Worm (Caenorhabditis elegans) whole organism, young adult: ENCODE measurements around the gene C14B1.3.

Experiments used
- F10E7.11 ChIP-seq: sonication (generic microtip); optimal IDR thresholded peaks from 2 replicates; lab custom pipeline; 2017; ENCODE audit warnings: mild to moderate bottlenecking, missing genetic modification characterization, moderate library complexity, missing compliant biosample characterization
- F33H1.4 ChIP-seq: fragments of 200-800 bp; sonication (Bioruptor generic); IDR thresholded peaks from 2 replicates; pipeline ENCODE4 v1.3.6; 2022; ENCODE audit warnings: missing genetic modification reagents, missing genetic modification characterization, missing compliant biosample characterization
- F52B5.7 ChIP-seq: sonication (generic microtip); optimal IDR thresholded peaks from 2 replicates; lab custom pipeline; 2016; ENCODE audit warnings: mild to moderate bottlenecking, missing genetic modification characterization, missing compliant biosample characterization
- K11D2.4 ChIP-seq: fragments of 200-800 bp; sonication (Bioruptor generic); IDR thresholded peaks from 2 replicates; pipeline ENCODE4 v1.3.6; 2022; ENCODE audit warnings: missing genetic modification reagents, missing genetic modification characterization, missing compliant biosample characterization
- Y67H2A.10 ChIP-seq: fragments of 200-800 bp; sonication (Bioruptor generic); conservative IDR thresholded peaks from 2 replicates; pipeline ENCODE4 v1.3.6; 2022; ENCODE audit warnings: missing genetic modification reagents, missing genetic modification characterization, missing compliant biosample characterization
- ama-1 ChIP-seq, 3 experiments: fragments of 150-350 bp in 1 of 3; sonication (generic microtip) in 2 of 3; optimal IDR thresholded peaks; 2 replicates each; lab custom pipeline; 2014 to 2018; ENCODE audit warnings: missing biosample characterization in 2 of 3, missing genetic modification characterization in 2 of 3, missing genetic modification reagents in 2 of 3
- bed-1 ChIP-seq: fragments of 200-800 bp; sonication (Bioruptor generic); IDR thresholded peaks from 2 replicates; pipeline ENCODE4 v1.3.6; 2022; ENCODE audit warnings: missing genetic modification reagents, missing genetic modification characterization, missing compliant biosample characterization
- ccch-3 ChIP-seq: fragments of 200-800 bp; sonication (Bioruptor generic); optimal IDR thresholded peaks from 2 replicates; lab custom pipeline; 2018; ENCODE audit warnings: mild to moderate bottlenecking, missing genetic modification characterization, missing compliant biosample characterization
- cebp-1 ChIP-seq, 2 experiments: fragments of 200-800 bp in 1 of 2; sonication (Bioruptor generic) in 1 of 2; sonication (generic microtip) in 1 of 2; IDR thresholded peaks in 1 of 2; optimal IDR thresholded peaks in 1 of 2; 2 replicates each; pipeline versions ENCODE4 v1.3.6 to Lab custom; 2017 to 2022; ENCODE audit warnings: missing compliant biosample characterization in 2 of 2, missing genetic modification characterization in 2 of 2, mild to moderate bottlenecking in 1 of 2, missing genetic modification reagents in 1 of 2, moderate library complexity in 1 of 2
- ceh-91 ChIP-seq: fragments of 200-800 bp; sonication (Bioruptor generic); IDR thresholded peaks from 2 replicates; pipeline ENCODE4 v1.3.6; 2022; ENCODE audit warnings: missing genetic modification reagents, missing genetic modification characterization, missing compliant biosample characterization
- dox-1 ChIP-seq: fragments of 200-800 bp; sonication (Bioruptor generic); IDR thresholded peaks from 2 replicates; pipeline ENCODE4 v1.3.6; 2022; ENCODE audit warnings: missing genetic modification reagents, missing genetic modification characterization, missing compliant biosample characterization
- egl-44 ChIP-seq: fragments of 200-800 bp; sonication (Bioruptor generic); IDR thresholded peaks from 2 replicates; pipeline ENCODE4 v1.3.6; 2022; ENCODE audit warnings: missing genetic modification reagents, missing genetic modification characterization, missing compliant biosample characterization
- ets-4 ChIP-seq: fragments of 200-800 bp; sonication (Bioruptor generic); optimal IDR thresholded peaks from 2 replicates; lab custom pipeline; 2018; ENCODE audit warnings: mild to moderate bottlenecking, missing genetic modification characterization, missing compliant biosample characterization
- gei-17 ChIP-seq: fragments of 200-800 bp; sonication (Bioruptor generic); optimal IDR thresholded peaks from 2 replicates; lab custom pipeline; 2018; ENCODE audit warnings: mild to moderate bottlenecking, missing genetic modification characterization, missing compliant biosample characterization
- hlh-12 ChIP-seq: sonication (generic microtip); optimal IDR thresholded peaks from 2 replicates; lab custom pipeline; 2016; ENCODE audit warnings: missing genetic modification characterization, missing compliant biosample characterization
- hlh-26 ChIP-seq: fragments of 200-800 bp; sonication (Bioruptor generic); conservative IDR thresholded peaks from 2 replicates; pipeline ENCODE4 v1.3.6; 2022; ENCODE audit warnings: missing genetic modification reagents, missing genetic modification characterization, missing compliant biosample characterization
- lag-1 ChIP-seq: fragments of 200-800 bp; sonication (Bioruptor generic); IDR thresholded peaks from 2 replicates; pipeline ENCODE4 v1.3.6; 2022; ENCODE audit warnings: missing genetic modification reagents, missing genetic modification characterization, missing compliant biosample characterization
- let-607 ChIP-seq, 2 experiments: fragments of 200-800 bp in 1 of 2; sonication (Bioruptor generic) in 1 of 2; sonication (generic microtip) in 1 of 2; optimal IDR thresholded peaks; 2 replicates each; lab custom pipeline; 2016 to 2018; ENCODE audit warnings: mild to moderate bottlenecking in 2 of 2, missing compliant biosample characterization in 2 of 2, missing genetic modification characterization in 2 of 2, moderate library complexity in 2 of 2, missing genotype in 1 of 2
- lin-35 ChIP-seq, 3 experiments: fragments of 150-350 bp in 2 of 3; sonication (generic microtip) in 1 of 3; optimal IDR thresholded peaks; 2 replicates each; lab custom pipeline; 2014 to 2018; ENCODE audit warnings: missing biosample characterization in 3 of 3, missing genetic modification characterization in 3 of 3, missing genetic modification reagents in 3 of 3
- lin-40 ChIP-seq: sonication (generic microtip); optimal IDR thresholded peaks from 2 replicates; lab custom pipeline; 2016; ENCODE audit warnings: missing genetic modification characterization, mild to moderate bottlenecking, missing compliant biosample characterization, missing genotype, missing genetic modification reagents
- lin-54 ChIP-seq: fragments of 200-800 bp; sonication (Bioruptor generic); optimal IDR thresholded peaks from 2 replicates; lab custom pipeline; 2018; ENCODE audit warnings: mild to moderate bottlenecking, missing genetic modification characterization, missing compliant biosample characterization
- madf-6 ChIP-seq: fragments of 200-800 bp; sonication (Bioruptor generic); IDR thresholded peaks from 2 replicates; pipeline ENCODE4 v1.3.6; 2022; ENCODE audit warnings: missing genetic modification reagents, missing genetic modification characterization, missing compliant biosample characterization
- mcd-1 ChIP-seq: fragments of 200-800 bp; sonication (Bioruptor generic); IDR thresholded peaks from 2 replicates; pipeline ENCODE4 v1.3.6; 2022; ENCODE audit warnings: missing genetic modification reagents, missing genetic modification characterization, missing compliant biosample characterization
- rpc-1 ChIP-seq, 2 experiments: fragments of 150-350 bp in 1 of 2; sonication (generic microtip) in 1 of 2; optimal IDR thresholded peaks; 2 replicates each; lab custom pipeline; 2014 to 2018; ENCODE audit warnings: missing biosample characterization in 1 of 2, missing genetic modification characterization in 1 of 2, missing genetic modification reagents in 1 of 2, missing genotype in 1 of 2
- snpc-1.3 ChIP-seq: sonication (generic microtip); optimal IDR thresholded peaks from 2 replicates; lab custom pipeline; 2017; ENCODE audit warnings: missing genetic modification characterization, mild to moderate bottlenecking, missing compliant biosample characterization, antibody characterized with exemption, moderate library complexity, missing genotype, missing genetic modification reagents; ENCODE audit not compliant: insufficient read depth
- snpc-3.4 ChIP-seq: sonication (generic microtip); optimal IDR thresholded peaks from 2 replicates; lab custom pipeline; 2017; ENCODE audit warnings: missing genetic modification characterization, mild to moderate bottlenecking, missing compliant biosample characterization, antibody characterized with exemption, moderate library complexity, missing genotype, missing genetic modification reagents
- snpc-4 ChIP-seq, 5 experiments: fragments of 150-350 bp in 1 of 5; sonication (generic microtip) in 4 of 5; optimal IDR thresholded peaks; 2 replicates each; lab custom pipeline; 2014 to 2018; ENCODE audit warnings: missing genetic modification characterization in 5 of 5, missing biosample characterization in 3 of 5, antibody characterized with exemption in 2 of 5, mild to moderate bottlenecking in 2 of 5, missing compliant biosample characterization in 2 of 5, missing genotype in 2 of 5, moderate library complexity in 2 of 5, missing genetic modification reagents in 1 of 5
- tlf-1 ChIP-seq: fragments of 200-800 bp; sonication (Bioruptor generic); optimal IDR thresholded peaks from 2 replicates; lab custom pipeline; 2018; ENCODE audit warnings: mild to moderate bottlenecking, missing genetic modification characterization, missing compliant biosample characterization
- unc-62 ChIP-seq: fragments of 150-350 bp; optimal IDR thresholded peaks from 2 replicates; lab custom pipeline; 2014; ENCODE audit warnings: missing biosample characterization, missing genetic modification reagents, missing genetic modification characterization
- xnd-1 ChIP-seq: sonication (generic microtip); optimal IDR thresholded peaks from 2 replicates; lab custom pipeline; 2016; ENCODE audit warnings: missing genotype, missing genetic modification reagents, missing genetic modification characterization, missing compliant biosample characterization
- ztf-25 ChIP-seq: fragments of 200-800 bp; sonication (Bioruptor generic); IDR thresholded peaks from 2 replicates; pipeline ENCODE4 v1.3.6; 2022; ENCODE audit warnings: missing genetic modification reagents, missing genetic modification characterization, missing compliant biosample characterization
- ztf-28 ChIP-seq: fragments of 200-800 bp; sonication (Bioruptor generic); IDR thresholded peaks from 2 replicates; pipeline ENCODE4 v1.3.6; 2022; ENCODE audit warnings: missing genetic modification reagents, missing genetic modification characterization, missing compliant biosample characterization
- ztf-6 ChIP-seq: fragments of 200-800 bp; sonication (Bioruptor generic); IDR thresholded peaks from 2 replicates; pipeline ENCODE4 v1.3.6; 2022; ENCODE audit warnings: missing genetic modification reagents, missing genetic modification characterization, missing compliant biosample characterization

The C14B1.3 gene

ce11 chrIII:3701411-3702310 lies 1.7 kb upstream of the C14B1.3 start, which contains the start of the genes pdi-1 and C14B1.2 (continued):
- no peak for TF ChIP-seq snpc-4 (GFP tag; optimal IDR thresholded peaks at IDR 0.05; lab: Kevin White, UChicago)
- TF ChIP-seq snpc-4 (tag; optimal IDR thresholded peaks at IDR 0.05; lab: Kevin White, UChicago), result peak in 2 of 4 experiments; percentile 28 to 35
- no peak for TF ChIP-seq hlh-12 (tag; lab: Kevin White, UChicago)
- no peak for TF ChIP-seq ztf-6 (GFP tag; lab: Robert Waterston, UW)
- no peak for TF ChIP-seq lin-35 (GFP tag; optimal IDR thresholded peaks at IDR 0.05; lab: Kevin White, UChicago)
- peak; percentile 55 for TF ChIP-seq lin-54 (GFP tag; lab: Kevin White, UChicago)
- TF ChIP-seq unc-62, result no peak
- no peak for TF ChIP-seq hlh-26 (GFP tag; lab: Robert Waterston, UW)
- no peak for TF ChIP-seq F52B5.7 (tag; lab: Kevin White, UChicago)
- TF ChIP-seq dox-1 (GFP tag; lab: Robert Waterston, UW), result peak; percentile 85
- no peak for TF ChIP-seq egl-44 (GFP tag; lab: Robert Waterston, UW)
- peak; percentile 51 for TF ChIP-seq lin-40 (tag; lab: Kevin White, UChicago)
- TF ChIP-seq ceh-91 (GFP tag; lab: Robert Waterston, UW), result no peak
- no peak for TF ChIP-seq F10E7.11 (tag; lab: Kevin White, UChicago)
- TF ChIP-seq ets-4 (GFP tag; lab: Kevin White, UChicago), result peak; percentile 30
- TF ChIP-seq ztf-25 (GFP tag; lab: Robert Waterston, UW), result no peak
- TF ChIP-seq bed-1 (GFP tag; lab: Robert Waterston, UW), result no peak
- TF ChIP-seq ztf-28 (GFP tag; lab: Robert Waterston, UW), result no peak

ce11 chrIII:3704967-3705366 lies 1.6 kb downstream of the C14B1.3 start, which contains the start of gene wdr-5.1:
wdr-5.1 (plus strand) TSS chrIII:3705285.
- TF ChIP-seq gei-17 (no peak), tlf-1 (no peak), snpc-3.4 (tag; lab: Kevin White, UChicago) (peak; percentile 26), ztf-6 (GFP tag; lab: Robert Waterston, UW) (no peak), K11D2.4 (no peak), let-607 (tag; optimal IDR thresholded peaks at IDR 0.05; lab: Kevin White, UChicago) (peak in 1 of 2 experiments; percentile 7), mcd-1 (GFP tag; lab: Robert Waterston, UW) (no peak), dox-1 (GFP tag; lab: Robert Waterston, UW) (no peak), cebp-1 (GFP tag; IDR thresholded peaks at IDR 0.05; lab: Robert Waterston, UW) (no peak), cebp-1 (tag; optimal IDR thresholded peaks at IDR 0.05; lab: Kevin White, UChicago) (peak; percentile 50), madf-6 (no peak), xnd-1 (no peak), ama-1 (optimal IDR thresholded peaks at IDR 0.05; lab: Kevin White, UChicago) (peak; percentile 45), ama-1 (GFP tag; optimal IDR thresholded peaks at IDR 0.05; lab: Kevin White, UChicago) (no peak), F33H1.4 (GFP tag; lab: Robert Waterston, UW) (peak; percentile 15; the same call in 1 of the 2 replicates), snpc-1.3 (tag; lab: Kevin White, UChicago) (no peak)

- TF ChIP-seq ceh-91 (GFP tag; lab: Robert Waterston, UW), result no peak
- TF ChIP-seq ccch-3 (GFP tag; lab: Kevin White, UChicago), result no peak
- no peak for TF ChIP-seq lag-1 (GFP tag; lab: Robert Waterston, UW)
- no peak for TF ChIP-seq Y67H2A.10 (GFP tag; lab: Robert Waterston, UW)
- no peak for TF ChIP-seq rpc-1 (optimal IDR thresholded peaks at IDR 0.05; lab: Kevin White, UChicago)
- no peak for TF ChIP-seq rpc-1 (tag; optimal IDR thresholded peaks at IDR 0.05; lab: Kevin White, UChicago)
Observed at ce11 chrIII:3706586-3706985, 3.2 kb downstream of the C14B1.3 start, which contains the start of gene dph-1. dph-1 (plus strand) TSS chrIII:3706886.
